Worm (Caenorhabditis elegans): ENCODE data around the gene C13A2.6.

DNA sequence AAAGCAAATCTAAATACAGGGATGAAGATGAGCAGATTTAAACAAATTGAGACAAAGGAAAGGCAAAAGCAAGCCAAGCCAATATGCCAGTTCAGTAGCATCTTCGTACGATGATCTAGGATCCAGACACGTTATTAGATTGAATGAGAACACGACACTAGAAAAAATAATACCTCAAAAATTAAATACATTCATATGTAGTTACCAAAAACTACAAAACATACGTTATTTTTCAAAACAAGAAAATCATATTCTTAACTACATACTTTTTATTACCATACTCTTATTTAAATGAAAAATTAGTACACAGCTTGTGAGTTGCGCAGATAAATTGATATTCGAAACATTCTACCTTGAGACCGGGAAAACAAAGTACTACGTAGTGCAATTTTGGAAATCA, 43.7 kb downstream of the C13A2.6 start, which contains the start of gene srx-6:
- TF ChIP-seq ztf-11 (tag; optimal IDR thresholded peaks at IDR 0.05) (no peak), nhr-12 (tag; optimal IDR thresholded peaks at IDR 0.05) (no peak), nhr-76 (tag; optimal IDR thresholded peaks at IDR 0.05) (no peak), nhr-237 (tag; optimal IDR thresholded peaks at IDR 0.05) (no peak), pha-4 (tag; optimal IDR thresholded peaks at IDR 0.05) (no peak), nhr-28 (tag; optimal IDR thresholded peaks at IDR 0.05) (no peak), snpc-4 (tag; optimal IDR thresholded peaks at IDR 0.05) (no peak), elt-1 (tag; optimal IDR thresholded peaks at IDR 0.05; ENCODE audit: borderline replicate concordance, insufficient read depth) (no peak), ces-1 (GFP tag; optimal IDR thresholded peaks at IDR 0.05) (no peak), flh-1 (GFP tag; optimal IDR thresholded peaks at IDR 0.05) (no peak), unc-62 (GFP tag; optimal IDR thresholded peaks at IDR 0.05) (no peak), ham-2 (GFP tag; optimal IDR thresholded peaks at IDR 0.05) (no peak), unc-39 (tag; optimal IDR thresholded peaks at IDR 0.05) (no peak), mep-1 (tag; optimal IDR thresholded peaks at IDR 0.05) (no peak)
